Fruit fly (Drosophila melanogaster): ENCODE measurements around the gene CG42445.

CG42445 gene

DNA sequence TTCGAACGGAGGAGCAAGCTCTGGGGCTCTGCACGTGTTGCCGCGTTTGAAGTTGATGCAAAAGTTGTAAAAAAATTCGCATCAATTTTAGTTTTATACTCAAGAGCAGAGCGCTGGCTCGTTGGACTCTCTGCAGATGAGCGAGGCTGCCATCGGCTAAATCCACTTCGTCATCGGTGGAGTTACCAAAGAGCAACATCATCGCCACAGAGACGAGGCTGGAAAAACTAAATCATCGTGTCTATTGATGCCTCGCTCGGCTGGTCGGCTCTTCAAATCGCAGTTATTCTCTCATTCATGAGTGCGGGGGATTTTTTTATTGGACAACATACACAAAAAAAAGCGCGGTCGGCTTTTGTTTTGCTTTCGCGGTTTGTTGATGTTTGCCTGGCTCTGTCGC is 6.7 kb upstream of the CG42445 start, which contains the start of gene CG13675:
Gene CG13675 (minus strand): TSS at position 83 of the 400 bp plus-strand sequence.
- no peak for TF ChIP-seq CG10631 (GFP tag; optimal IDR thresholded peaks at IDR 0.05)
- TF ChIP-seq CG8119 (GFP tag; IDR thresholded peaks at IDR 0.05): 0 out of 3 replicates have a peak, but pooled peaks have one; percentile 24
- TF ChIP-seq eg (GFP tag; IDR thresholded peaks at IDR 0.05): peak; percentile 26; the same call in 1 of the 3 replicates

- TF ChIP-seq Eip78C (GFP tag) (no peak), dac (GFP tag; optimal IDR thresholded peaks at IDR 0.05) (no peak), OdsH (GFP tag; optimal IDR thresholded peaks at IDR 0.05) (no peak), CG10631 (GFP tag; optimal IDR thresholded peaks at IDR 0.05) (no peak), fkh (GFP tag; optimal IDR thresholded peaks at IDR 0.05) (no peak), CG11294 (GFP tag; IDR thresholded peaks at IDR 0.05) (no peak), CG16779 (tag; optimal IDR thresholded peaks at IDR 0.05) (no peak)
These were observed 1.2 kb upstream of the CG42445 start, which contains the start of gene CG43886 for dm6 chr3L:8159724-8160422. Gene CG43886 (minus strand): TSS chr3L:8159774.

DNA sequence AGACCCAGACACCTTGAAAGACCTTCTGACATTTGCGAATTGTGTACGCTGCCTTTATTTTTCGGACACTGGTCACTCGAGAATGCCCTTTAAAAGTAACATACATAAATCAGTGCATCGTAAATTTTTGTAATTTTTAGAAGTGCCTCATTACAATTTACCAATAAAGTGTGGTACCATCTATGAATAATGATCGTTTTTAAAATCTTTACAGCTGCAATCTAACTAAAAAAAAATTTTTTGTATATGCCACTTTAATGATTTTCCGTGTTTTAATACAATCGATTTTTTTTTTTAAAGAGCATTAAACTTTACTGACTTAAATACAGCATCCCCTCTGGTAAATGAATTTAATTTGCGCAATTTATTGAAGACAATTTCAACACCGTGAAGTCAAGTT is 1.6 kb downstream of the CG42445 start:
- TF ChIP-seq CG3919 (GFP tag; optimal IDR thresholded peaks at IDR 0.05) (peak; percentile 64), svp (GFP tag) (peak; percentile 90), CG3032 (tag; optimal IDR thresholded peaks at IDR 0.05) (peak; percentile 38), achi (GFP tag; optimal IDR thresholded peaks at IDR 0.05) (peak; percentile 41), CG1621 (tag; optimal IDR thresholded peaks at IDR 0.05) (no peak), Eip75B (GFP tag; optimal IDR thresholded peaks at IDR 0.05) (peak; percentile 51), Blimp-1 (GFP tag; optimal IDR thresholded peaks at IDR 0.05) (peak; percentile 4), Smox (GFP tag; optimal IDR thresholded peaks at IDR 0.05) (peak; percentile 59), CG8632 (GFP tag; optimal IDR thresholded peaks at IDR 0.05) (peak; percentile 62), CG9139 (GFP tag; optimal IDR thresholded peaks at IDR 0.05) (peak; percentile 21), CG6163 (GFP tag; IDR thresholded peaks at IDR 0.05) (peak; percentile 48; the same call in 1 of the 3 replicates), lz (GFP tag; optimal IDR thresholded peaks at IDR 0.05) (peak; percentile 59), CG10631 (GFP tag; optimal IDR thresholded peaks at IDR 0.05) (peak; percentile 53), CG11902 (GFP tag; optimal IDR thresholded peaks at IDR 0.05) (peak; percentile 41), dsx (GFP tag; optimal IDR thresholded peaks at IDR 0.05; ENCODE audit: poor library complexity, severe bottlenecking) (peak; percentile 18), Sox15 (GFP tag; optimal IDR thresholded peaks at IDR 0.05) (peak; percentile 32), CG11294 (GFP tag; IDR thresholded peaks at IDR 0.05) (no peak), Ets96B (tag; optimal IDR thresholded peaks at IDR 0.05) (peak; percentile 30), ss (GFP tag; optimal IDR thresholded peaks at IDR 0.05) (peak in 1 of 2 experiments; percentile 50), acj6 (GFP tag; optimal IDR thresholded peaks at IDR 0.05) (peak; percentile 45), CG31627 (GFP tag; optimal IDR thresholded peaks at IDR 0.05) (peak; percentile 58), CG7368 (GFP tag; optimal IDR thresholded peaks at IDR 0.05) (no peak), fd59A (GFP tag; optimal IDR thresholded peaks at IDR 0.05) (peak; percentile 28), OdsH (GFP tag; optimal IDR thresholded peaks at IDR 0.05) (peak; percentile 63), CG32006 (GFP tag; optimal IDR thresholded peaks at IDR 0.05) (peak; percentile 6), esn (GFP tag; optimal IDR thresholded peaks at IDR 0.05) (peak; percentile 75), vri (GFP tag; optimal IDR thresholded peaks at IDR 0.05) (peak; percentile 24), Sox14 (GFP tag; optimal IDR thresholded peaks at IDR 0.05) (peak; percentile 64), CG6854 (GFP tag; optimal IDR thresholded peaks at IDR 0.05) (no peak), CG8319 (GFP tag; optimal IDR thresholded peaks at IDR 0.05) (peak; percentile 17), cyc (GFP tag; optimal IDR thresholded peaks at IDR 0.05) (peak; percentile 43), topi (GFP tag; optimal IDR thresholded peaks at IDR 0.05) (peak; percentile 72), Met (GFP tag; optimal IDR thresholded peaks at IDR 0.05) (peak; percentile 66), Gug (GFP tag; IDR thresholded peaks at IDR 0.05) (no peak), Hr39 (GFP tag; optimal IDR thresholded peaks at IDR 0.05) (peak; percentile 55), CG4318 (GFP tag; optimal IDR thresholded peaks at IDR 0.05) (no peak), Eip78C (GFP tag) (peak; percentile 95), fkh (GFP tag; optimal IDR thresholded peaks at IDR 0.05) (no peak), Lpt (GFP tag; optimal IDR thresholded peaks at IDR 0.05) (no peak), CG34406 (GFP tag; optimal IDR thresholded peaks at IDR 0.05) (peak; percentile 67), Hr4 (GFP tag; optimal IDR thresholded peaks at IDR 0.05) (no peak), CG15336 (GFP tag; IDR thresholded peaks at IDR 0.05) (no peak)

All from whole organism, prepupa.